Worm (Caenorhabditis elegans) whole organism, L2 larva: Measurements from ENCODE around the gene sma-1.
A peak's percentile ranks its signal among the peaks of the same experiment; 100 is the strongest.

Experiments
- mdl-1 ChIP-seq, 2 experiments: fragments of 150-350 bp in 1 of 2; sonication (generic microtip) in 1 of 2; optimal IDR thresholded peaks; 2 replicates each; lab custom pipeline; 2017; ENCODE audit warnings: missing biosample characterization in 2 of 2, missing genetic modification characterization in 2 of 2
- nhr-11 ChIP-seq: fragments of 150-350 bp; optimal IDR thresholded peaks from 2 replicates; lab custom pipeline; 2014; ENCODE audit warnings: missing biosample characterization, missing genetic modification characterization
- nhr-237 ChIP-seq: fragments of 150-350 bp; optimal IDR thresholded peaks from 2 replicates; lab custom pipeline; 2014; ENCODE audit warnings: missing biosample characterization, missing genetic modification characterization
- nhr-77 ChIP-seq: fragments of 150-350 bp; optimal IDR thresholded peaks from 2 replicates; lab custom pipeline; 2014; ENCODE audit warnings: missing biosample characterization, missing genetic modification characterization
- sma-9 ChIP-seq, 2 experiments: fragments of 150-350 bp in 1 of 2; sonication (generic microtip) in 1 of 2; optimal IDR thresholded peaks; 2 replicates each; lab custom pipeline; 2014 to 2016; ENCODE audit warnings: missing genetic modification characterization in 2 of 2, mild to moderate bottlenecking in 1 of 2, missing biosample characterization in 1 of 2, missing compliant biosample characterization in 1 of 2, missing genetic modification reagents in 1 of 2, moderate library complexity in 1 of 2
- snpc-4 ChIP-seq: fragments of 150-350 bp; optimal IDR thresholded peaks from 2 replicates; lab custom pipeline; 2014; ENCODE audit warnings: missing biosample characterization, missing genetic modification characterization
- unc-62 ChIP-seq: fragments of 150-350 bp; optimal IDR thresholded peaks from 2 replicates; lab custom pipeline; 2014; ENCODE audit warnings: missing biosample characterization, missing genetic modification reagents, missing genetic modification characterization
- ztf-4 ChIP-seq: fragments of 150-350 bp; optimal IDR thresholded peaks from 2 replicates; lab custom pipeline; 2014; ENCODE audit warnings: missing biosample characterization, missing genetic modification characterization

DNA sequence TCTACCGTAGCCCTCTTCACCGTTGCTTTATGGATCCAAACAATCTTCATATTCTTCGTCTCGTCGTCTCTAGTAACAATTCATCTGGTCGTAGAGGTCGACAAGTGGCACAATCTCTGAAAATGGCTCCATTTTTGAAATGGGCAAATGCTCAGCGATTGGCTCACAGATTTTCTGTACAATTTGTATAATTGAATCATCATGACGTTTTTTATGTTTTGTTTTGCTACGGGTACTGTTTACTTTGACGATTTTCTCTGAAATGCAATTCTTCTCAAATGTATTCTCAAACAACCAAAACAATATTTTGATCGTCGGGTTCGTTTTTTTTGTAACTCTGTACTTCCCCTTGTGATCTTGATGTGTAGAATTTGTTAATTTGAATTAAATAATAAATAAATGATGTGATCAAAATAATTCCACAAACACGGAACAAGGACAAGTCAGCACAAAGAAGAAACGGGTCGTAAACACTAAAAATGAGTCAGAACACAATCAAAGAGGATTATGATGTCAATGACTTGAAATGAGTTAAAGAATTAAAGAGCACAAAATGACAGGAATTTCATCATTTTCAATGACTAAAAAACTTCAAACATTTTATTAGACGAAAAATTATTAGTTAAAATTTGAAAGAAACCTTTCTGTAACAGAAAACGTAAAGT, 37.2 kb upstream of the sma-1 start:
- no peak for TF ChIP-seq nhr-237 (tag; lab: Kevin White, UChicago)
- TF ChIP-seq ztf-4 (tag; lab: Kevin White, UChicago), result no peak
- TF ChIP-seq nhr-11 (tag; lab: Kevin White, UChicago), result no peak
- TF ChIP-seq snpc-4 (tag; lab: Kevin White, UChicago), result no peak
- TF ChIP-seq mdl-1 (tag; optimal IDR thresholded peaks at IDR 0.05; lab: Kevin White, UChicago), result no peak
- no peak for TF ChIP-seq unc-62
- peak; percentile 27 for TF ChIP-seq sma-9 (GFP tag; optimal IDR thresholded peaks at IDR 0.05; lab: Kevin White, UChicago)
- no peak for TF ChIP-seq sma-9 (tag; optimal IDR thresholded peaks at IDR 0.05; lab: Kevin White, UChicago)
- no peak for TF ChIP-seq nhr-77 (tag; lab: Kevin White, UChicago)
